Worm (Caenorhabditis elegans) whole organism, midembryonic: ENCODE results near the gene ZK856.4.

Experiments
- T22C8.4 ChIP-seq: fragments of 200-800 bp; sonication (Bioruptor generic); IDR thresholded peaks from 2 replicates; pipeline ENCODE4 v1.3.6; 2022; ENCODE audit warnings: missing genetic modification characterization, missing compliant biosample characterization
- cog-1 ChIP-seq: sonication (generic microtip); optimal IDR thresholded peaks from 2 replicates; lab custom pipeline; 2016; ENCODE audit warnings: missing genetic modification characterization, missing compliant biosample characterization
- flt-1 ChIP-seq: fragments of 200-800 bp; sonication (Bioruptor generic); IDR thresholded peaks from 2 replicates; pipeline ENCODE4 v1.3.6; 2022; ENCODE audit warnings: missing genetic modification characterization, missing compliant biosample characterization
- klf-2 ChIP-seq: fragments of 200-800 bp; sonication (Bioruptor generic); conservative IDR thresholded peaks from 2 replicates; pipeline ENCODE4 v1.3.6; 2022; ENCODE audit warnings: missing genetic modification reagents, missing genetic modification characterization, missing compliant biosample characterization
- med-1 ChIP-seq: sonication (generic microtip); optimal IDR thresholded peaks from 2 replicates; lab custom pipeline; 2017; ENCODE audit warnings: missing genetic modification characterization, mild to moderate bottlenecking, missing compliant biosample characterization, antibody characterized with exemption, missing genetic modification reagents; ENCODE audit not compliant: insufficient read depth
- ref-1 ChIP-seq: fragments of 200-800 bp; sonication (Bioruptor generic); conservative IDR thresholded peaks from 2 replicates; pipeline ENCODE4 v1.3.6; 2022; ENCODE audit warnings: missing genetic modification reagents, missing genetic modification characterization, missing compliant biosample characterization
- tab-1 ChIP-seq: fragments of 200-800 bp; sonication (Bioruptor generic); IDR thresholded peaks from 2 replicates; pipeline ENCODE4 v1.3.6; 2022; ENCODE audit warnings: missing genetic modification characterization, missing compliant biosample characterization
- ztf-23 ChIP-seq: fragments of 200-800 bp; sonication (Bioruptor generic); IDR thresholded peaks from 2 replicates; pipeline ENCODE4 v1.3.6; 2022; ENCODE audit warnings: missing genetic modification reagents, missing genetic modification characterization, missing compliant biosample characterization
- ztf-29 ChIP-seq: fragments of 200-800 bp; sonication (Bioruptor generic); IDR thresholded peaks from 2 replicates; pipeline ENCODE4 v1.3.6; 2022; ENCODE audit warnings: missing genetic modification reagents, missing genetic modification characterization, missing compliant biosample characterization

Gene ZK856.4

ce11 chrV:10227333-10227732 lies 44.2 kb downstream of the ZK856.4 start, which contains the start of gene ttr-19:
TSS of gene ttr-19 (minus strand) at chrV:10227433.
- TF ChIP-seq tab-1 (GFP tag; lab: Robert Waterston, UW) (no peak), cog-1 (no peak)

- TF ChIP-seq ztf-29 (GFP tag; lab: Robert Waterston, UW) (no peak), ztf-23 (GFP tag; lab: Robert Waterston, UW) (no peak), T22C8.4 (GFP tag; lab: Robert Waterston, UW) (no peak), klf-2 (GFP tag; lab: Robert Waterston, UW) (no peak)
These were observed 45.3 kb downstream of the ZK856.4 start, which contains the start of gene fipr-4 for ce11 chrV:10228360-10228759. TSS of gene fipr-4 (minus strand) at chrV:10228460.

ce11 chrV:10229222-10229879 lies 46.3 kb downstream of the ZK856.4 start, which contains the start of the genes pyt-1 and fipr-7:
TSS of gene pyt-1 (minus strand) at chrV:10229322.
TSS of gene fipr-7 (plus strand) at chrV:10229829.
- TF ChIP-seq flt-1 (GFP tag; lab: Robert Waterston, UW) (no peak), ztf-29 (GFP tag; lab: Robert Waterston, UW) (no peak), med-1 (GFP tag; lab: Kevin White, UChicago) (no peak), ztf-23 (GFP tag; lab: Robert Waterston, UW) (no peak), T22C8.4 (GFP tag; lab: Robert Waterston, UW) (no peak), tab-1 (GFP tag; lab: Robert Waterston, UW) (no peak), klf-2 (GFP tag; lab: Robert Waterston, UW) (no peak), cog-1 (no peak)

- TF ChIP-seq ztf-29 (GFP tag; lab: Robert Waterston, UW) (no peak), tab-1 (GFP tag; lab: Robert Waterston, UW) (no peak), flt-1 (GFP tag; lab: Robert Waterston, UW) (no peak), T22C8.4 (GFP tag; lab: Robert Waterston, UW) (no peak), klf-2 (GFP tag; lab: Robert Waterston, UW) (no peak), cog-1 (no peak), ztf-23 (GFP tag; lab: Robert Waterston, UW) (no peak), ref-1 (GFP tag; lab: Robert Waterston, UW) (no peak), med-1 (GFP tag; lab: Kevin White, UChicago) (no peak)
These were observed 47.8 kb downstream of the ZK856.4 start, which contains the start of gene fipr-6 for ce11 chrV:10230932-10231331. TSS of gene fipr-6 (plus strand) at chrV:10231232.

- TF ChIP-seq med-1 (GFP tag; lab: Kevin White, UChicago) (no peak), flt-1 (GFP tag; lab: Robert Waterston, UW) (no peak), tab-1 (GFP tag; lab: Robert Waterston, UW) (no peak), ztf-29 (GFP tag; lab: Robert Waterston, UW) (no peak), klf-2 (GFP tag; lab: Robert Waterston, UW) (no peak)
These were observed 50.2 kb downstream of the ZK856.4 start, which contains the start of gene str-182 for ce11 chrV:10233330-10233729. TSS of gene str-182 (minus strand) at chrV:10233430.
